Fruit fly (Drosophila melanogaster): Measurements from ENCODE around the gene CG7407.

DNA sequence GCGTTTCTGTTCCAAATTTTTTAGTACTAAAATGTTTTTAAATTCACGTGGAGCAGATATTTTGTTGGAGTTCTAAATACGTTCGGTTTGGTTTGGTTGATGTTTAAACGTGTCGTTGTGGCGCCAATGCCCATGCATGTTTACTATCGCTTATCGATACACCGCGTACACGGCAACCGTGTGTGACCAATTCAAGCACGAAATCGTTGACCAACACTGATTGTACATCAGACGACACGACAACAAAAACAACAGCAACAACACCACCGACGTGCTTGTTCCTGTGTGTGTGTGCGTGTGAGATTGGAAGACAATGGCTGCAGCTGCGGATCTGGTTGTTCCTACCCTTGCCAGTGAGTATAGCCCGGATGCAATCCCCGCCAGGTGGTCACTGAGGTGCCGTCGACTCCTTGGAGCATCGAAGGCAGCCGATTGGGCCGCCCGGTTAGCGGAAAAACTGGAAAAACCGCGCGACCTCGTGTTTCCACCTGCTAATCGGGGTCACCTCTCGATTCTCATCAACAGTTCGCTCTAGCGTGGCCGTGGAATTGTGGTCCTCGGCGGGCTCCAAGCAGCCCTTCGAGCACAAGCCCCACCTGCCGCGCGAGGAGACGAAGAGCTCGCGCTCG, 1.6 kb downstream of the CG7407 start, which contains the start of gene eIF2A:
- peak; percentile 47 for TF ChIP-seq sv (GFP tag; optimal IDR thresholded peaks at IDR 0.05)
- TF ChIP-seq Abd-B (GFP tag; optimal IDR thresholded peaks at IDR 0.05) = no peak
- TF ChIP-seq pan (optimal IDR thresholded peaks at IDR 0.05) = no peak
- TF ChIP-seq CG9705 (GFP tag; optimal IDR thresholded peaks at IDR 0.05) = peak; percentile 25
- no peak for TF ChIP-seq Hr78 (GFP tag; optimal IDR thresholded peaks at IDR 0.05)
- TF ChIP-seq br (GFP tag; optimal IDR thresholded peaks at IDR 0.05) = peak; percentile 52
- TF ChIP-seq psq (GFP tag; optimal IDR thresholded peaks at IDR 0.05) = peak; percentile 41
- TF ChIP-seq h (GFP tag; optimal IDR thresholded peaks at IDR 0.05) = peak; percentile 80
- TF ChIP-seq OdsH (GFP tag; optimal IDR thresholded peaks at IDR 0.05) = peak; percentile 64
- TF ChIP-seq GATAd (GFP tag; optimal IDR thresholded peaks at IDR 0.05) = peak; percentile 24

All from whole organism, wandering third instar larva.